Fruit fly (Drosophila melanogaster): Measurements from ENCODE around the gene Rnb.

Gene Rnb

dm6 chr3R:29763154-29763553, 36.0 kb downstream of the Rnb start (continued):
- TF ChIP-seq eg (GFP tag; IDR thresholded peaks at IDR 0.05): peak; percentile 83
- TF ChIP-seq CG10669 (GFP tag; optimal IDR thresholded peaks at IDR 0.05): peak; percentile 83
- peak; percentile 89 for TF ChIP-seq CG10631 (GFP tag; optimal IDR thresholded peaks at IDR 0.05)
- peak; percentile 60 for TF ChIP-seq fd59A (GFP tag; optimal IDR thresholded peaks at IDR 0.05)
- peak; percentile 92 for TF ChIP-seq Blimp-1 (GFP tag; optimal IDR thresholded peaks at IDR 0.05)
- peak; percentile 39 to 73 for TF ChIP-seq ss (GFP tag; optimal IDR thresholded peaks at IDR 0.05)
- TF ChIP-seq Hr4 (GFP tag; optimal IDR thresholded peaks at IDR 0.05): peak; percentile 79

dm6 chr3R:29762297-29762696, 36.9 kb downstream of the Rnb start:
- TF ChIP-seq Blimp-1 (GFP tag; optimal IDR thresholded peaks at IDR 0.05) (peak; percentile 7), achi (GFP tag; optimal IDR thresholded peaks at IDR 0.05) (peak; percentile 50), CG9139 (GFP tag; optimal IDR thresholded peaks at IDR 0.05) (no peak), Eip93F (GFP tag; optimal IDR thresholded peaks at IDR 0.05) (no peak), Ets21C (GFP tag; optimal IDR thresholded peaks at IDR 0.05) (peak; percentile 51), CG6276 (GFP tag; optimal IDR thresholded peaks at IDR 0.05) (no peak), fkh (GFP tag; optimal IDR thresholded peaks at IDR 0.05) (no peak), CG32006 (GFP tag; optimal IDR thresholded peaks at IDR 0.05) (peak; percentile 55), CG3032 (tag; optimal IDR thresholded peaks at IDR 0.05) (peak; percentile 26), net (GFP tag; optimal IDR thresholded peaks at IDR 0.05) (peak; percentile 44), CG15336 (GFP tag; IDR thresholded peaks at IDR 0.05) (no peak), svp (GFP tag) (peak; percentile 89), CG10631 (GFP tag; optimal IDR thresholded peaks at IDR 0.05) (peak; percentile 8), CG1621 (tag; optimal IDR thresholded peaks at IDR 0.05) (no peak), ss (GFP tag; optimal IDR thresholded peaks at IDR 0.05) (peak in 1 of 2 experiments; percentile 43), Lpt (GFP tag; optimal IDR thresholded peaks at IDR 0.05) (peak; percentile 17), vri (GFP tag; optimal IDR thresholded peaks at IDR 0.05) (no peak), Eip75B (GFP tag; optimal IDR thresholded peaks at IDR 0.05) (peak; percentile 71), CG4318 (GFP tag; optimal IDR thresholded peaks at IDR 0.05) (peak; percentile 21), eg (GFP tag; IDR thresholded peaks at IDR 0.05) (no peak), CG11762 (GFP tag; optimal IDR thresholded peaks at IDR 0.05; ENCODE audit: insufficient read depth) (peak; percentile 19), CG8632 (GFP tag; optimal IDR thresholded peaks at IDR 0.05) (peak; percentile 46), CG6854 (GFP tag; optimal IDR thresholded peaks at IDR 0.05) (no peak), CG34406 (GFP tag; optimal IDR thresholded peaks at IDR 0.05) (peak; percentile 43), fd85E (GFP tag; optimal IDR thresholded peaks at IDR 0.05) (no peak), CG11902 (GFP tag; optimal IDR thresholded peaks at IDR 0.05) (peak; percentile 41), Hr4 (GFP tag; optimal IDR thresholded peaks at IDR 0.05) (peak; percentile 34), CG7368 (GFP tag; optimal IDR thresholded peaks at IDR 0.05) (no peak), CG6808 (GFP tag; optimal IDR thresholded peaks at IDR 0.05) (peak; percentile 38), CG31627 (GFP tag; optimal IDR thresholded peaks at IDR 0.05) (peak; percentile 56), Sox102F (GFP tag; optimal IDR thresholded peaks at IDR 0.05) (peak; percentile 37), esn (GFP tag; optimal IDR thresholded peaks at IDR 0.05) (peak; percentile 74), Sox15 (GFP tag; optimal IDR thresholded peaks at IDR 0.05) (peak; percentile 49), dsx (GFP tag; optimal IDR thresholded peaks at IDR 0.05; ENCODE audit: poor library complexity, severe bottlenecking) (no peak), salr (GFP tag; optimal IDR thresholded peaks at IDR 0.05) (peak in 1 of 2 experiments; percentile 36), OdsH (GFP tag; optimal IDR thresholded peaks at IDR 0.05) (peak; percentile 57), fd59A (GFP tag; optimal IDR thresholded peaks at IDR 0.05) (no peak), CG6792 (GFP tag; optimal IDR thresholded peaks at IDR 0.05) (peak; percentile 39), CG11294 (GFP tag; IDR thresholded peaks at IDR 0.05) (no peak), CG6163 (GFP tag; IDR thresholded peaks at IDR 0.05) (peak; percentile 62), CG8119 (GFP tag; IDR thresholded peaks at IDR 0.05) (0 out of 3 replicates have a peak, but pooled peaks have one; percentile 15), lz (GFP tag; optimal IDR thresholded peaks at IDR 0.05) (peak; percentile 67), CG16779 (tag; optimal IDR thresholded peaks at IDR 0.05) (no peak), Eip78C (GFP tag) (peak; percentile 91), CG8319 (GFP tag; optimal IDR thresholded peaks at IDR 0.05) (peak; percentile 51), CG3919 (GFP tag; optimal IDR thresholded peaks at IDR 0.05) (peak; percentile 65), CG10669 (GFP tag; optimal IDR thresholded peaks at IDR 0.05) (peak; percentile 42), Ets96B (tag; optimal IDR thresholded peaks at IDR 0.05) (peak; percentile 39)

All from whole organism, prepupa.